Worm (Caenorhabditis elegans): Measurements from ENCODE around the gene F38A5.8.

Gene F38A5.8

DNA sequence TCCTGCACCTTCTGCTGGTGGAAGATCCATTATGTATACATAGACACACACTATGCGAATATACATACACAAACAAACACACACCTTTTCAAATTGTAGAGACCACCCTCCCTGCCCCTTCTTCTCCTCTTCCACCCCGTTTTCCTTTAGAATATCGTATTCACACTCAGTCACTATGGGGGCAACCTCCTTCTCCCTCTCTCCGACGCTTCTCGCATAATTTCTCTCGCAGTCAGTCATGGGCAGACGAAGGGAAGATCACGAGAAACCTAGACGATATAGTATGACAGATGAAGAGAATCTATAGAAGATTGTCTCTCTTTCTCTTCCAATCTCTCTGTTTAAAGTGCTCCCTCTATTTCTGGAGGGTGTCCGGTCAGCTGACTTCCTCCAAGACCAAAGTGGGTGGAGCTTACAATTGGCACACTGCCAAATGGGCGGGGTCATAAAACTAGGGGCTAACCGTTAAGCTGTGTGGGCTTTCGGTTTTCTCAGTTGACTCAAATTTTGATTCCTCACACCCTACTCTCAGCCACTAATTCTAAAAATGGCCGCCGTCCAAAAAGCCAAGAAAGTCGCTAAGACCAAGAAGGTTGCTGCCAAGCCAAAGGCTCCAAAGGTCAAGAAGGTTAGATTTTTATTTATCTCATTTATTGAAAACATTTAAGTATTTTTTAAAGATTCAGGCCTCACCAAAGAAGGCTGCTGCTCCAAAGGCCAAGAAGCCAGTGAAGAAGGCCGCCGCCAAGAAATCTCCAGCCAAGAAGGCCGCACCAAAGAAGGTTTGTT, 46.5 kb downstream of the F38A5.8 start, which contains the start of gene hil-7:
hil-7 (plus strand) TSS at position 446 of the 789 bp plus-strand sequence.
- TF ChIP-seq dve-1 (tag; optimal IDR thresholded peaks at IDR 0.05; ENCODE audit: insufficient read depth) (peak; percentile 35), lin-38 (GFP tag; IDR thresholded peaks at IDR 0.05) (no peak), nhr-11 (tag; optimal IDR thresholded peaks at IDR 0.05) (no peak), hlh-11 (tag; optimal IDR thresholded peaks at IDR 0.05) (peak; percentile 47), mep-1 (tag; optimal IDR thresholded peaks at IDR 0.05) (peak; percentile 62), hlh-30 (tag; optimal IDR thresholded peaks at IDR 0.05; ENCODE audit: insufficient read depth) (peak; percentile 81), lsy-2 (tag; optimal IDR thresholded peaks at IDR 0.05) (peak in 1 of 2 experiments; percentile 35), unc-62 (GFP tag; optimal IDR thresholded peaks at IDR 0.05 in 1 of 2) (peak in 1 of 2 experiments; percentile 70), unc-62 (tag; optimal IDR thresholded peaks at IDR 0.05) (no peak), nhr-28 (tag; optimal IDR thresholded peaks at IDR 0.05) (peak; percentile 3), egl-27 (tag; optimal IDR thresholded peaks at IDR 0.05) (no peak), aha-1 (tag) (peak; percentile 19)

DNA sequence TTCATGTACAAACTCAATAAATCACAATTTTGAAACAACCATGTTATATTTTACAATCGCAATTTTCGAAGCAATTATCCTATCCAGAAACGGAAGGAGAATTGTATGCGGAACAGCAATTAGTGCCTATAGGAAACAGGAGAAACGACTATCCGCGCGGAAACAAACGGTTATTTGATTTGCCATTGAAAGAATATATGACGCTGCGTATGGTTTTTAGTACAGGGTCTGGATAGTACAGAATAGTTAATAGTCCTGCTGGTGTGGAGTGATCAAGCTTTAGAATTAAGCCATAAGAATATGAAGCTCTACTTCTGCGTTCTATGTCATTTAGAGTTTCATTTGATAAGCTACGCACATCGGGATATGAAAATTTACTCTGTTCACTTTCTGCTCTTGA, 47.4 kb downstream of the F38A5.8 start:
- TF ChIP-seq daf-16 (GFP tag; optimal IDR thresholded peaks at IDR 0.05) (no peak), daf-16 (tag; optimal IDR thresholded peaks at IDR 0.05) (no peak), daf-12 (tag; optimal IDR thresholded peaks at IDR 0.05) (no peak), Y5F2A.4 (GFP tag; optimal IDR thresholded peaks at IDR 0.05) (no peak), T20F7.1 (GFP tag; optimal IDR thresholded peaks at IDR 0.05) (no peak), mxl-3 (GFP tag; optimal IDR thresholded peaks at IDR 0.05) (no peak), nhr-28 (tag; optimal IDR thresholded peaks at IDR 0.05) (no peak), nhr-41 (GFP tag; IDR thresholded peaks at IDR 0.05) (no peak), lir-3 (tag; optimal IDR thresholded peaks at IDR 0.05) (no peak), lin-15B (tag; optimal IDR thresholded peaks at IDR 0.05) (no peak), lim-7 (GFP tag; IDR thresholded peaks at IDR 0.05) (no peak), nhr-6 (tag; optimal IDR thresholded peaks at IDR 0.05) (no peak)

DNA sequence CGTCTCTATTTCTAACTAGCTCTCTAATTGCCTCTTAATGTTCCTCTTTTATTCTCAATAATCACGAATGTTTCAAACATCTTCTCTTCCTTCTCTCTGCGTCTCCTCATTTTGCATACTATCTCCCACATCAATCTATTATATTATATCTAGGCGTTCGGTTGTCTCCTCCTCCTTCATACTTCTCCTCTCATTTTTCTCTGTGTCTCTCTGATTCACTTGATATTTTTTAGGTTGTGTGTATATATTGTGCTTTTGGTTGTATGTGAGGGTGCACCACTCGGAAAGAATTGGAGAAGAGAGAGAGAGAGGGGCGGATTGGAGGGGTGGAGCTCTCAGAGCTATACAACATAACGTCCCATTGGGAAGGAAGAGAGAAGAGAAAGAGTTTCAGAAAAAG, 49.1 kb downstream of the F38A5.8 start:
- TF ChIP-seq spr-1 (tag; optimal IDR thresholded peaks at IDR 0.05) (no peak), lsy-2 (tag; optimal IDR thresholded peaks at IDR 0.05) (peak in 1 of 2 experiments; percentile 32), rbr-2 (tag; optimal IDR thresholded peaks at IDR 0.05) (peak; percentile 19)
